Fruit fly (Drosophila melanogaster) whole organism, embryonic: Measurements from ENCODE around the gene CG1463.

Experiments
- Atf6 ChIP-seq: fragments of 200-800 bp; sonication (Bioruptor generic); IDR thresholded peaks from 2 replicates; pipeline ENCODE4 v1.3.6; 2022; ENCODE audit warnings: missing biosample characterization, missing genetic modification characterization
- B-H2 ChIP-seq: fragments of 200-800 bp; sonication (Bioruptor generic); optimal IDR thresholded peaks from 2 replicates; lab custom pipeline; 2018; ENCODE audit warnings: missing biosample characterization, mild to moderate bottlenecking, missing genetic modification characterization
- CG1024 ChIP-seq: fragments of 200-800 bp; sonication (Bioruptor generic); IDR thresholded peaks from 2 replicates; pipeline ENCODE4 v1.3.6; 2022; ENCODE audit warnings: missing biosample characterization, missing genetic modification characterization
- CG10654 ChIP-seq: fragments of 200-800 bp; sonication (Bioruptor generic); optimal IDR thresholded peaks from 2 replicates; lab custom pipeline; 2016; ENCODE audit warnings: missing biosample characterization, missing genetic modification characterization
- CG12155 ChIP-seq: fragments of 200-800 bp; sonication (Bioruptor generic); optimal IDR thresholded peaks from 3 replicates; lab custom pipeline; 2016; ENCODE audit warnings: missing biosample characterization, missing genetic modification characterization
- CG12659 ChIP-seq: fragments of 200-800 bp; sonication (Bioruptor generic); optimal IDR thresholded peaks from 3 replicates; lab custom pipeline; 2017; ENCODE audit warnings: mild to moderate bottlenecking, missing biosample characterization, missing genetic modification reagents, missing genetic modification characterization
- CG14710 ChIP-seq: fragments of 200-800 bp; sonication (Bioruptor generic); optimal IDR thresholded peaks from 3 replicates; lab custom pipeline; 2019; ENCODE audit warnings: missing biosample characterization, mild to moderate bottlenecking, missing genetic modification characterization, moderate library complexity
- CG15269 ChIP-seq: fragments of 200-800 bp; sonication (Bioruptor generic); optimal IDR thresholded peaks from 2 replicates; lab custom pipeline; 2018; ENCODE audit warnings: missing biosample characterization, mild to moderate bottlenecking, missing genetic modification characterization, moderate library complexity
- CG15479 ChIP-seq: fragments of 200-800 bp; sonication (Bioruptor generic); optimal IDR thresholded peaks from 3 replicates; lab custom pipeline; 2019; ENCODE audit warnings: missing biosample characterization, mild to moderate bottlenecking, missing genetic modification characterization, moderate library complexity
- CG16813 ChIP-seq: fragments of 200-800 bp; sonication (Bioruptor generic); IDR thresholded peaks from 3 replicates; pipeline ENCODE4 v1.3.6; 2022; ENCODE audit warnings: missing biosample characterization, missing genetic modification characterization; ENCODE audit not compliant: partially characterized antibody
- CG17359 ChIP-seq: fragments of 200-800 bp; sonication (Bioruptor generic); optimal IDR thresholded peaks from 3 replicates; lab custom pipeline; 2018; ENCODE audit warnings: missing biosample characterization, mild to moderate bottlenecking, missing genetic modification characterization, moderate library complexity
- CG17385 ChIP-seq: fragments of 200-800 bp; sonication (Bioruptor generic); optimal IDR thresholded peaks from 3 replicates; lab custom pipeline; 2018; ENCODE audit warnings: missing biosample characterization, mild to moderate bottlenecking, missing genetic modification characterization
- CG18262 ChIP-seq: fragments of 200-800 bp; optimal IDR thresholded peaks from 3 replicates; lab custom pipeline; 2019; ENCODE audit warnings: missing biosample characterization, mild to moderate bottlenecking, missing genetic modification characterization, moderate library complexity
- CG2199 ChIP-seq: fragments of 200-800 bp; sonication (Bioruptor generic); IDR thresholded peaks from 3 replicates; pipeline ENCODE4 v1.3.6; 2022; ENCODE audit warnings: missing biosample characterization, missing genetic modification characterization
- CG31441 ChIP-seq: fragments of 200-800 bp; sonication (Bioruptor generic); IDR thresholded peaks from 2 replicates; pipeline ENCODE4 v1.3.6; 2022; ENCODE audit warnings: missing biosample characterization, missing genetic modification characterization
- CG4282 ChIP-seq: fragments of 200-800 bp; sonication (Bioruptor generic); optimal IDR thresholded peaks from 2 replicates; lab custom pipeline; 2016; ENCODE audit warnings: missing biosample characterization, missing genetic modification characterization
- CG5953 ChIP-seq: fragments of 200-800 bp; sonication (Bioruptor generic); IDR thresholded peaks from 2 replicates; pipeline ENCODE4 v1.3.6; 2022; ENCODE audit warnings: missing biosample characterization, missing genetic modification characterization
- CG6254 ChIP-seq: fragments of 200-800 bp; sonication (Bioruptor generic); optimal IDR thresholded peaks from 3 replicates; lab custom pipeline; 2017; ENCODE audit warnings: mild to moderate bottlenecking, missing biosample characterization, missing genetic modification reagents, missing genetic modification characterization
- CG6683 ChIP-seq: fragments of 200-800 bp; sonication (Bioruptor generic); optimal IDR thresholded peaks from 2 replicates; lab custom pipeline; 2017; ENCODE audit warnings: missing biosample characterization, mild to moderate bottlenecking, missing genetic modification characterization, missing genetic modification reagents
- CG7271 ChIP-seq: fragments of 200-800 bp; sonication (Bioruptor generic); optimal IDR thresholded peaks from 2 replicates; lab custom pipeline; 2018; ENCODE audit warnings: missing biosample characterization, mild to moderate bottlenecking, missing genetic modification characterization, moderate library complexity
- CG8089 ChIP-seq: fragments of 200-800 bp; sonication (Bioruptor generic); optimal IDR thresholded peaks from 3 replicates; lab custom pipeline; 2016; ENCODE audit warnings: missing biosample characterization, missing genetic modification characterization
- CG8290 ChIP-seq, 3 experiments: fragments of 200-800 bp; sonication (Bioruptor generic); optimal IDR thresholded peaks; 2 replicates each; lab custom pipeline; 2016 to 2019; ENCODE audit warnings: missing biosample characterization in 3 of 3, missing genetic modification characterization in 3 of 3, mild to moderate bottlenecking in 2 of 3, moderate library complexity in 1 of 3
- D ChIP-seq, 2 experiments: fragments of 200-800 bp in 1 of 2; fragments of >200 bp in 1 of 2; sonication (Bioruptor generic) in 1 of 2; optimal IDR thresholded peaks; 2 replicates in 1 of 2; 3 replicates in 1 of 2; lab custom pipeline; 2017; ENCODE audit warnings: mild to moderate bottlenecking in 1 of 2, missing biosample characterization in 1 of 2, missing genetic modification characterization in 1 of 2, missing genetic modification reagents in 1 of 2
- E2f1 ChIP-seq: fragments of 200-800 bp; sonication (Bioruptor generic); IDR thresholded peaks from 2 replicates; pipeline ENCODE4 v1.3.6; 2022; ENCODE audit warnings: missing biosample characterization, missing genetic modification characterization
- Hey ChIP-seq: fragments of 200-800 bp; sonication (Bioruptor generic); optimal IDR thresholded peaks from 3 replicates; lab custom pipeline; 2018; ENCODE audit warnings: missing biosample characterization, mild to moderate bottlenecking, missing genetic modification characterization
- MESR4 ChIP-seq: fragments of 200-800 bp; sonication (Bioruptor generic); optimal IDR thresholded peaks from 2 replicates; lab custom pipeline; 2018; ENCODE audit warnings: missing biosample characterization, mild to moderate bottlenecking, missing genetic modification characterization, moderate library complexity
- Taf1 ChIP-seq: fragments of 200-800 bp; sonication (Bioruptor generic); IDR thresholded peaks from 2 replicates; pipeline ENCODE4 v1.3.6; 2022; ENCODE audit warnings: missing biosample characterization, missing genetic modification characterization
- Trl ChIP-seq, 3 experiments: fragments of >200 bp in 2 of 3; fragments of 200-800 bp in 1 of 3; sonication (Bioruptor generic) in 1 of 3; optimal IDR thresholded peaks; 2 replicates in 1 of 3; 3 replicates in 2 of 3; lab custom pipeline; 2016 to 2017; ENCODE audit warnings: missing biosample characterization in 1 of 3, missing genetic modification characterization in 1 of 3
- ab ChIP-seq: fragments of 200-800 bp; sonication (Bioruptor generic); optimal IDR thresholded peaks from 2 replicates; lab custom pipeline; 2016; ENCODE audit warnings: missing biosample characterization, missing genetic modification characterization
- bcd ChIP-seq: fragments of 200-800 bp; sonication (Bioruptor generic); optimal IDR thresholded peaks from 2 replicates; lab custom pipeline; 2017; ENCODE audit warnings: missing biosample characterization, mild to moderate bottlenecking, missing genetic modification characterization
- cg ChIP-seq: fragments of 200-800 bp; sonication (Bioruptor generic); optimal IDR thresholded peaks from 3 replicates; lab custom pipeline; 2019; ENCODE audit warnings: missing biosample characterization, mild to moderate bottlenecking, missing genetic modification characterization, moderate library complexity
- croc ChIP-seq: fragments of 200-800 bp; sonication (Bioruptor generic); conservative IDR thresholded peaks from 3 replicates; pipeline ENCODE4 v1.3.6; 2022; ENCODE audit warnings: missing biosample characterization, missing genetic modification characterization
- fd64A ChIP-seq: fragments of 200-800 bp; sonication (Bioruptor generic); optimal IDR thresholded peaks from 3 replicates; lab custom pipeline; 2018; ENCODE audit warnings: missing biosample characterization, mild to moderate bottlenecking, missing genetic modification characterization
- gro ChIP-seq: fragments of 200-800 bp; sonication (Bioruptor generic); optimal IDR thresholded peaks from 2 replicates; lab custom pipeline; 2016; ENCODE audit warnings: missing biosample characterization, missing genetic modification characterization
- gsb ChIP-seq: fragments of 200-800 bp; sonication (Bioruptor generic); IDR thresholded peaks from 2 replicates; pipeline ENCODE4 v1.3.6; 2022; ENCODE audit warnings: missing biosample characterization, missing genetic modification characterization
- hth ChIP-seq: fragments of >200 bp; optimal IDR thresholded peaks from 2 replicates; lab custom pipeline; 2017; ENCODE audit warnings: inconsistent platforms
- lmd ChIP-seq: fragments of 200-800 bp; sonication (Bioruptor generic); IDR thresholded peaks from 2 replicates; pipeline ENCODE4 v1.3.6; 2022; ENCODE audit warnings: missing biosample characterization, missing genetic modification characterization
- lov ChIP-seq, 2 experiments: fragments of 200-800 bp in 1 of 2; fragments of >200 bp in 1 of 2; sonication (Bioruptor generic) in 1 of 2; IDR thresholded peaks in 1 of 2; optimal IDR thresholded peaks in 1 of 2; 2 replicates in 1 of 2; 3 replicates in 1 of 2; pipeline versions ENCODE4 v1.3.6 to Lab custom; 2017 to 2022; ENCODE audit warnings: missing biosample characterization in 1 of 2, missing genetic modification characterization in 1 of 2
- mld ChIP-seq: fragments of 200-800 bp; sonication (Bioruptor generic); IDR thresholded peaks from 3 replicates; pipeline ENCODE4 v1.3.6; 2022; ENCODE audit warnings: missing biosample characterization, missing genetic modification characterization; ENCODE audit not compliant: partially characterized antibody
- nerfin-2 ChIP-seq: fragments of 200-800 bp; sonication (Bioruptor generic); IDR thresholded peaks from 2 replicates; pipeline ENCODE4 v1.3.6; 2022; ENCODE audit warnings: missing biosample characterization, missing genetic modification characterization; ENCODE audit not compliant: partially characterized antibody
- prd ChIP-seq, 3 experiments: fragments of >200 bp in 2 of 3; fragments of 200-800 bp in 1 of 3; sonication (Bioruptor generic) in 1 of 3; optimal IDR thresholded peaks in 2 of 3; IDR thresholded peaks in 1 of 3; 2 replicates in 2 of 3; 3 replicates in 1 of 3; pipeline versions ENCODE4 v1.3.6 to Lab custom; 2017 to 2022; ENCODE audit warnings: missing biosample characterization in 1 of 3, missing genetic modification characterization in 1 of 3
- repo ChIP-seq: fragments of 200-800 bp; sonication (Bioruptor generic); optimal IDR thresholded peaks from 2 replicates; lab custom pipeline; 2016; ENCODE audit warnings: missing biosample characterization, missing genetic modification characterization
- tgo ChIP-seq: fragments of 200-800 bp; sonication (Bioruptor generic); IDR thresholded peaks from 3 replicates; pipeline ENCODE4 v1.3.6; 2022; ENCODE audit warnings: missing biosample characterization, missing genetic modification characterization
- tin ChIP-seq: fragments of 200-800 bp; sonication (Bioruptor generic); optimal IDR thresholded peaks from 3 replicates; lab custom pipeline; 2016; ENCODE audit warnings: missing biosample characterization, missing genetic modification characterization
- tup ChIP-seq: fragments of 200-800 bp; sonication (Bioruptor generic); optimal IDR thresholded peaks from 2 replicates; lab custom pipeline; 2016; ENCODE audit warnings: missing biosample characterization, mild to moderate bottlenecking, missing genetic modification characterization, moderate library complexity
- z ChIP-seq: fragments of 200-800 bp; sonication (Bioruptor generic); IDR thresholded peaks from 3 replicates; pipeline ENCODE4 v1.3.6; 2022; ENCODE audit warnings: missing biosample characterization, missing genetic modification characterization
- zfh2 ChIP-seq: fragments of 200-800 bp; sonication (Bioruptor generic); optimal IDR thresholded peaks from 2 replicates; lab custom pipeline; 2016; ENCODE audit warnings: missing biosample characterization, missing genetic modification characterization

The CG1463 gene

DNA sequence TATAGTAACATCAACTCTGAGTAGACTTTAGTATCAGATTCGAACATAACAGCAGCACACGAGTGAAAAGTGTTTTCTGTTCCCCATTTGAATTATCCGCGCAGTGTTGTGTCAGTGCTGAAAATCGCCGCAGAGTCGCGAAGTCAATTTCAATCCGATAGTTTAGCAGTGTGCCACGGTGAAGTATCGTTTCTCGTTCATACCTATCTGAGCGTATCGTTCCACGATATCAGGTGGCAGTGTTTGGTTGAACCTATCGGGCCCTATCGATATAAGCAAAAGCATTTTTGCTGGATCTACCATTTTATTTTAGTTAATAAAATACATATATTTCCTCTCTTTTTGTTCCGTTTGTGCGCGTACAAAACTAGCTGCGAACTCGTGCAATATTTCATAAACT is 42.1 kb upstream of the CG1463 start, which contains the start of gene CkIalpha (continued):
- TF ChIP-seq CG17385 (no peak), tin (peak; percentile 52), CG6254 (GFP tag; lab: Kevin White, UChicago) (no peak), CG1024 (GFP tag; lab: Robert Waterston, UW) (peak; percentile 47; the same call in 1 of the 2 replicates), gsb (GFP tag; lab: Robert Waterston, UW) (no peak), CG6683 (GFP tag; lab: Kevin White, UChicago) (peak; percentile 1), CG4282 (GFP tag; lab: Kevin White, UChicago) (peak; percentile 32), nerfin-2 (GFP tag; lab: Robert Waterston, UW) (peak; percentile 95), CG5953 (GFP tag; lab: Robert Waterston, UW) (no peak), repo (GFP tag; lab: Kevin White, UChicago) (peak; percentile 38), prd (optimal IDR thresholded peaks at IDR 0.05; lab: Kevin White, UChicago) (no peak), prd (GFP tag; IDR thresholded peaks at IDR 0.05; lab: Robert Waterston, UW) (peak; percentile 37; the same call in 1 of the 3 replicates), CG8290 (GFP tag; optimal IDR thresholded peaks at IDR 0.05; lab: Kevin White, UChicago) (peak; percentile 42), CG8290 (tag; optimal IDR thresholded peaks at IDR 0.05; lab: Kevin White, UChicago) (peak in 1 of 2 experiments; percentile 92), tup (GFP tag; lab: Kevin White, UChicago) (no peak), E2f1 (GFP tag; lab: Robert Waterston, UW) (0 out of 2 replicates have a peak, but pooled peaks have one; percentile 19), D (optimal IDR thresholded peaks at IDR 0.05; lab: Kevin White, UChicago) (no peak), D (GFP tag; optimal IDR thresholded peaks at IDR 0.05; lab: Kevin White, UChicago) (no peak), CG12659 (peak; percentile 78), CG15479 (no peak), CG14710 (peak; percentile 93), CG16813 (GFP tag; lab: Robert Waterston, UW) (peak; percentile 98), Trl (optimal IDR thresholded peaks at IDR 0.05; lab: Kevin White, UChicago) (no peak), Trl (GFP tag; optimal IDR thresholded peaks at IDR 0.05; lab: Kevin White, UChicago) (peak; percentile 70), Hey (tag; lab: Kevin White, UChicago) (no peak), tgo (GFP tag; lab: Robert Waterston, UW) (0 out of 3 replicates have a peak, but pooled peaks have one; percentile 27), B-H2 (GFP tag; lab: Kevin White, UChicago) (peak; percentile 83), fd64A (GFP tag; lab: Kevin White, UChicago) (no peak), z (no peak), CG18262 (no peak), CG17359 (tag; lab: Kevin White, UChicago) (no peak), lov (optimal IDR thresholded peaks at IDR 0.05; lab: Kevin White, UChicago) (no peak), lov (GFP tag; IDR thresholded peaks at IDR 0.05; lab: Robert Waterston, UW) (no peak), CG10654 (GFP tag; lab: Kevin White, UChicago) (peak; percentile 31), CG12155 (peak; percentile 88), hth (lab: Kevin White, UChicago) (no peak), CG2199 (GFP tag; lab: Robert Waterston, UW) (peak; percentile 40; the same call in 1 of the 3 replicates), ab (GFP tag; lab: Kevin White, UChicago) (no peak), Taf1 (peak; percentile 51; the same call in 1 of the 2 replicates), Atf6 (GFP tag; lab: Robert Waterston, UW) (0 out of 2 replicates have a peak, but pooled peaks have one; percentile 33), mld (GFP tag; lab: Robert Waterston, UW) (peak; percentile 97), gro (GFP tag; lab: Kevin White, UChicago) (peak; percentile 79), zfh2 (GFP tag; lab: Kevin White, UChicago) (peak; percentile 81), lmd (GFP tag; lab: Robert Waterston, UW) (no peak; the same call in 1 of the 2 replicates), CG31441 (GFP tag; lab: Robert Waterston, UW) (0 out of 2 replicates have a peak, but pooled peaks have one; percentile 33), CG15269 (no peak), MESR4 (GFP tag; lab: Kevin White, UChicago) (peak; percentile 52), CG8089 (GFP tag; lab: Kevin White, UChicago) (no peak), bcd (GFP tag; lab: Kevin White, UChicago) (peak; percentile 44), cg (GFP tag; lab: Kevin White, UChicago) (no peak), CG7271 (no peak), croc (GFP tag; lab: Robert Waterston, UW) (no peak)
